ENCODE assay signal across 5 worm cellular contexts in genomic region chrIII:8224769-8225168, ce11.
TF ChIP-seq lines count a peak whose summit lies in the region.

TSS of gene mob-4 (plus strand) at chrIII:8225097.

TF ChIP-seq in whole organism, L1 larva, 84 proteins besides CTCF, POLR2A, EP300 and RAD21:
- TF ChIP-seq lsy-2 (tag; optimal IDR thresholded peaks at IDR 0.05; lab: Kevin White, UChicago): peak in 1 of 2 experiments; percentile 26
- no peak for TF ChIP-seq tbx-2 (tag; optimal IDR thresholded peaks at IDR 0.05; lab: Kevin White, UChicago)
- TF ChIP-seq nhr-20 (tag; optimal IDR thresholded peaks at IDR 0.05; lab: Kevin White, UChicago): no peak
- no peak for TF ChIP-seq irx-1 (tag; optimal IDR thresholded peaks at IDR 0.05; lab: Kevin White, UChicago)
- no peak for TF ChIP-seq nhr-90 (tag; optimal IDR thresholded peaks at IDR 0.05; lab: Kevin White, UChicago; ENCODE audit: poor library complexity)
- no peak for TF ChIP-seq C04F5.9 (tag; optimal IDR thresholded peaks at IDR 0.05; lab: Kevin White, UChicago)
- TF ChIP-seq mdl-1 (tag; optimal IDR thresholded peaks at IDR 0.05; lab: Kevin White, UChicago): no peak
- TF ChIP-seq mef-2 (tag; optimal IDR thresholded peaks at IDR 0.05; lab: Kevin White, UChicago): no peak
- no peak for TF ChIP-seq pqm-1 (tag; optimal IDR thresholded peaks at IDR 0.05; lab: Kevin White, UChicago)
- no peak for TF ChIP-seq blmp-1 (tag; optimal IDR thresholded peaks at IDR 0.05; lab: Kevin White, UChicago)
- TF ChIP-seq dpl-1 (GFP tag; optimal IDR thresholded peaks at IDR 0.05; lab: Kevin White, UChicago): peak in 1 of 3 experiments; percentile 33
- TF ChIP-seq dsc-1 (tag; optimal IDR thresholded peaks at IDR 0.05; lab: Kevin White, UChicago): no peak
- peak; percentile 6 for TF ChIP-seq snu-23 (GFP tag; optimal IDR thresholded peaks at IDR 0.05; lab: Kevin White, UChicago)
- no peak for TF ChIP-seq nhr-85 (tag; lab: Kevin White, UChicago)
- peak in 1 of 2 experiments; percentile 17 for TF ChIP-seq efl-1 (optimal IDR thresholded peaks at IDR 0.05; lab: Kevin White, UChicago)
- peak; percentile 25 to 62 for TF ChIP-seq efl-1 (GFP tag; optimal IDR thresholded peaks at IDR 0.05 in 1 of 2; lab: Kevin White, UChicago)

TF ChIP-seq in whole organism, L2 larva, 48 proteins besides CTCF, POLR2A, EP300 and RAD21:
- TF ChIP-seq crh-2 (tag; optimal IDR thresholded peaks at IDR 0.05; lab: Kevin White, UChicago): no peak
- TF ChIP-seq lin-11 (tag; optimal IDR thresholded peaks at IDR 0.05; lab: Kevin White, UChicago): no peak
- no peak for TF ChIP-seq lin-13 (GFP tag; optimal IDR thresholded peaks at IDR 0.05; lab: Kevin White, UChicago)
- TF ChIP-seq ama-1 (optimal IDR thresholded peaks at IDR 0.05; lab: Kevin White, UChicago): no peak
- no peak for TF ChIP-seq fos-1 (tag; optimal IDR thresholded peaks at IDR 0.05; lab: Kevin White, UChicago)
- TF ChIP-seq unc-55 (GFP tag; optimal IDR thresholded peaks at IDR 0.05; lab: Kevin White, UChicago): peak; percentile 32
- TF ChIP-seq nhr-129 (tag; optimal IDR thresholded peaks at IDR 0.05; lab: Kevin White, UChicago): no peak
- TF ChIP-seq gmeb-1 (tag; optimal IDR thresholded peaks at IDR 0.05; lab: Kevin White, UChicago): no peak
- TF ChIP-seq lsy-2 (tag; optimal IDR thresholded peaks at IDR 0.05; lab: Kevin White, UChicago): peak in 1 of 2 experiments; percentile 32
- no peak for TF ChIP-seq zag-1 (tag; optimal IDR thresholded peaks at IDR 0.05; lab: Kevin White, UChicago)
- no peak for TF ChIP-seq mab-5 (tag; optimal IDR thresholded peaks at IDR 0.05; lab: Kevin White, UChicago)
- TF ChIP-seq ztf-4 (tag; optimal IDR thresholded peaks at IDR 0.05; lab: Kevin White, UChicago): no peak
- no peak for TF ChIP-seq Y55F3AM.14 (GFP tag; optimal IDR thresholded peaks at IDR 0.05; lab: Kevin White, UChicago)

TF ChIP-seq in whole organism, L3 larva, 47 proteins besides CTCF, POLR2A, EP300 and RAD21:
- no peak for TF ChIP-seq ztf-11 (tag; optimal IDR thresholded peaks at IDR 0.05; lab: Kevin White, UChicago)
- TF ChIP-seq nhr-77 (tag; optimal IDR thresholded peaks at IDR 0.05; lab: Kevin White, UChicago): no peak
- TF ChIP-seq fkh-2 (tag; optimal IDR thresholded peaks at IDR 0.05; lab: Kevin White, UChicago): no peak
- TF ChIP-seq pha-4 (tag; optimal IDR thresholded peaks at IDR 0.05; lab: Kevin White, UChicago): peak; percentile 22
- no peak for TF ChIP-seq skn-1 (tag; optimal IDR thresholded peaks at IDR 0.05; lab: Kevin White, UChicago)
- TF ChIP-seq nhr-237 (tag; optimal IDR thresholded peaks at IDR 0.05; lab: Kevin White, UChicago): no peak
- TF ChIP-seq nhr-25 (tag; optimal IDR thresholded peaks at IDR 0.05; lab: Kevin White, UChicago): no peak
- TF ChIP-seq fos-1 (tag; optimal IDR thresholded peaks at IDR 0.05; lab: Kevin White, UChicago): no peak
- no peak for TF ChIP-seq nhr-23 (tag; optimal IDR thresholded peaks at IDR 0.05; lab: Kevin White, UChicago)
- TF ChIP-seq ZK546.5 (tag; optimal IDR thresholded peaks at IDR 0.05; lab: Kevin White, UChicago): no peak
- no peak for TF ChIP-seq pqm-1 (tag; optimal IDR thresholded peaks at IDR 0.05; lab: Kevin White, UChicago)
- peak; percentile 11 for TF ChIP-seq nfya-1 (tag; optimal IDR thresholded peaks at IDR 0.05; lab: Kevin White, UChicago; ENCODE audit: insufficient read depth)
- no peak for TF ChIP-seq aly-2 (tag; optimal IDR thresholded peaks at IDR 0.05; lab: Kevin White, UChicago)
- no peak for TF ChIP-seq unc-39 (tag; optimal IDR thresholded peaks at IDR 0.05; lab: Kevin White, UChicago)
- TF ChIP-seq ceh-28 (tag; optimal IDR thresholded peaks at IDR 0.05; lab: Kevin White, UChicago): no peak
- TF ChIP-seq jun-1 (tag; optimal IDR thresholded peaks at IDR 0.05; lab: Kevin White, UChicago): no peak
- no peak for TF ChIP-seq nhr-67 (tag; optimal IDR thresholded peaks at IDR 0.05; lab: Kevin White, UChicago)
- no peak for TF ChIP-seq ceh-16 (tag; optimal IDR thresholded peaks at IDR 0.05; lab: Kevin White, UChicago)
- TF ChIP-seq hmg-11 (tag; optimal IDR thresholded peaks at IDR 0.05; lab: Kevin White, UChicago): peak; percentile 41
- no peak for TF ChIP-seq elt-1 (tag; optimal IDR thresholded peaks at IDR 0.05; lab: Kevin White, UChicago)
- no peak for TF ChIP-seq nhr-12 (tag; optimal IDR thresholded peaks at IDR 0.05; lab: Kevin White, UChicago)
- peak; percentile 1 for TF ChIP-seq egl-5 (tag; optimal IDR thresholded peaks at IDR 0.05; lab: Kevin White, UChicago)
- TF ChIP-seq lsy-12 (tag; optimal IDR thresholded peaks at IDR 0.05; lab: Kevin White, UChicago): no peak
- TF ChIP-seq lin-15B (tag; optimal IDR thresholded peaks at IDR 0.05; lab: Kevin White, UChicago): peak; percentile 57

TF ChIP-seq in whole organism, L4 larva, 104 proteins besides CTCF, POLR2A, EP300 and RAD21:
- TF ChIP-seq snpc-1.2 (GFP tag; IDR thresholded peaks at IDR 0.05; lab: Robert Waterston, UW): no peak
- no peak for TF ChIP-seq mxl-2 (GFP tag; conservative IDR thresholded peaks at IDR 0.05; lab: Robert Waterston, UW)
- TF ChIP-seq dpl-1 (GFP tag; optimal IDR thresholded peaks at IDR 0.05; lab: Kevin White, UChicago): peak; percentile 4
- peak in 1 of 2 experiments; percentile 9 for TF ChIP-seq lsy-2 (tag; optimal IDR thresholded peaks at IDR 0.05; lab: Kevin White, UChicago)
- TF ChIP-seq T20F7.1 (GFP tag; optimal IDR thresholded peaks at IDR 0.05; lab: Kevin White, UChicago): peak; percentile 92

TF ChIP-seq in whole organism, young adult, 124 proteins besides CTCF, POLR2A, EP300 and RAD21:
- TF ChIP-seq pha-4 (tag; optimal IDR thresholded peaks at IDR 0.05; lab: Kevin White, UChicago) (no peak), K12H6.12 (tag; optimal IDR thresholded peaks at IDR 0.05; lab: Kevin White, UChicago) (no peak), lsy-27 (tag; optimal IDR thresholded peaks at IDR 0.05; lab: Kevin White, UChicago; ENCODE audit: borderline replicate concordance, insufficient read depth) (no peak), Y79H2A.3 (GFP tag; conservative IDR thresholded peaks at IDR 0.05; lab: Robert Waterston, UW) (no peak), attf-3 (GFP tag; conservative IDR thresholded peaks at IDR 0.05; lab: Robert Waterston, UW) (peak; percentile 88), ceh-91 (GFP tag; IDR thresholded peaks at IDR 0.05; lab: Robert Waterston, UW) (no peak)
TF ChIP-seq in whole organism, young adult: peak in this region for 1.
